Worm (Caenorhabditis elegans) whole organism, young adult: ENCODE measurements around the gene F07F6.1.

ENCODE experiments used
- B0336.3 ChIP-seq: fragments of 200-800 bp; sonication (Bioruptor generic); IDR thresholded peaks from 2 replicates; pipeline ENCODE4 v1.3.6; 2022; ENCODE audit warnings: missing genetic modification characterization, missing compliant biosample characterization
- C06A6.2 ChIP-seq: fragments of 200-800 bp; sonication (Bioruptor generic); conservative IDR thresholded peaks from 2 replicates; pipeline ENCODE4 v1.3.6; 2022; ENCODE audit warnings: missing genetic modification characterization, missing compliant biosample characterization
- D2030.7 ChIP-seq: fragments of 200-800 bp; sonication (Bioruptor generic); IDR thresholded peaks from 2 replicates; pipeline ENCODE4 v1.3.6; 2022; ENCODE audit warnings: missing genetic modification reagents, missing genetic modification characterization, missing compliant biosample characterization
- F22D6.2 ChIP-seq: sonication (generic microtip); optimal IDR thresholded peaks from 2 replicates; lab custom pipeline; 2016; ENCODE audit warnings: mild to moderate bottlenecking, missing genetic modification characterization, missing compliant biosample characterization
- F49E8.2 ChIP-seq: sonication (generic microtip); optimal IDR thresholded peaks from 3 replicates; lab custom pipeline; 2017; ENCODE audit warnings: missing genetic modification characterization, mild to moderate bottlenecking, missing compliant biosample characterization, antibody characterized with exemption, moderate library complexity; ENCODE audit not compliant: insufficient read depth
- F57A8.1 ChIP-seq: fragments of 200-800 bp; sonication (Bioruptor generic); optimal IDR thresholded peaks from 2 replicates; lab custom pipeline; 2018; ENCODE audit warnings: mild to moderate bottlenecking, missing genetic modification characterization, moderate library complexity, missing compliant biosample characterization
- T07F8.4 ChIP-seq: sonication (generic microtip); optimal IDR thresholded peaks from 2 replicates; lab custom pipeline; 2016; ENCODE audit warnings: mild to moderate bottlenecking, missing genetic modification characterization, moderate library complexity, missing compliant biosample characterization
- Y56A3A.18 ChIP-seq: fragments of 200-800 bp; sonication (Bioruptor generic); IDR thresholded peaks from 2 replicates; pipeline ENCODE4 v1.3.6; 2022; ENCODE audit warnings: missing genetic modification reagents, missing genetic modification characterization, missing compliant biosample characterization
- Y67H2A.10 ChIP-seq: fragments of 200-800 bp; sonication (Bioruptor generic); conservative IDR thresholded peaks from 2 replicates; pipeline ENCODE4 v1.3.6; 2022; ENCODE audit warnings: missing genetic modification reagents, missing genetic modification characterization, missing compliant biosample characterization
- Y79H2A.3 ChIP-seq: fragments of 200-800 bp; sonication (Bioruptor generic); conservative IDR thresholded peaks from 2 replicates; pipeline ENCODE4 v1.3.6; 2022; ENCODE audit warnings: missing genetic modification reagents, missing genetic modification characterization, missing compliant biosample characterization
- akir-1 ChIP-seq: fragments of 200-800 bp; sonication (Bioruptor generic); optimal IDR thresholded peaks from 2 replicates; lab custom pipeline; 2018; ENCODE audit warnings: mild to moderate bottlenecking, missing genetic modification characterization, moderate library complexity, missing compliant biosample characterization
- athp-1 ChIP-seq: sonication (generic microtip); optimal IDR thresholded peaks from 2 replicates; lab custom pipeline; 2017; ENCODE audit warnings: mild to moderate bottlenecking, missing genetic modification characterization, missing compliant biosample characterization
- ceh-100 ChIP-seq: fragments of 200-800 bp; sonication (Bioruptor generic); IDR thresholded peaks from 2 replicates; pipeline ENCODE4 v1.3.6; 2022; ENCODE audit warnings: missing genetic modification reagents, missing genetic modification characterization, missing compliant biosample characterization
- ceh-27 ChIP-seq: fragments of 200-800 bp; sonication (Bioruptor generic); optimal IDR thresholded peaks from 2 replicates; lab custom pipeline; 2018; ENCODE audit warnings: mild to moderate bottlenecking, missing genetic modification characterization, moderate library complexity, missing compliant biosample characterization
- ceh-58 ChIP-seq: fragments of 200-800 bp; sonication (Bioruptor generic); IDR thresholded peaks from 2 replicates; pipeline ENCODE4 v1.3.6; 2022; ENCODE audit warnings: missing genetic modification characterization, missing compliant biosample characterization
- dox-1 ChIP-seq: fragments of 200-800 bp; sonication (Bioruptor generic); IDR thresholded peaks from 2 replicates; pipeline ENCODE4 v1.3.6; 2022; ENCODE audit warnings: missing genetic modification reagents, missing genetic modification characterization, missing compliant biosample characterization
- efl-1 ChIP-seq: fragments of 150-350 bp; optimal IDR thresholded peaks from 2 replicates; lab custom pipeline; 2014; ENCODE audit warnings: missing biosample characterization, missing genetic modification reagents, missing genetic modification characterization
- ekl-4 ChIP-seq: fragments of 200-800 bp; sonication (Bioruptor generic); IDR thresholded peaks from 2 replicates; pipeline ENCODE4 v1.3.6; 2022; ENCODE audit warnings: missing genetic modification reagents, missing genetic modification characterization, missing compliant biosample characterization
- hsf-1 ChIP-seq: fragments of 200-800 bp; sonication (Bioruptor generic); IDR thresholded peaks from 2 replicates; pipeline ENCODE4 v1.3.6; 2022; ENCODE audit warnings: missing genetic modification reagents, missing genetic modification characterization, missing compliant biosample characterization
- let-607 ChIP-seq, 2 experiments: fragments of 200-800 bp in 1 of 2; sonication (Bioruptor generic) in 1 of 2; sonication (generic microtip) in 1 of 2; optimal IDR thresholded peaks; 2 replicates each; lab custom pipeline; 2016 to 2018; ENCODE audit warnings: mild to moderate bottlenecking in 2 of 2, missing compliant biosample characterization in 2 of 2, missing genetic modification characterization in 2 of 2, moderate library complexity in 2 of 2, missing genotype in 1 of 2
- lin-54 ChIP-seq: fragments of 200-800 bp; sonication (Bioruptor generic); optimal IDR thresholded peaks from 2 replicates; lab custom pipeline; 2018; ENCODE audit warnings: mild to moderate bottlenecking, missing genetic modification characterization, missing compliant biosample characterization
- lir-1 ChIP-seq: fragments of 200-800 bp; sonication (Bioruptor generic); conservative IDR thresholded peaks from 2 replicates; pipeline ENCODE4 v1.3.6; 2022; ENCODE audit warnings: missing genetic modification reagents, missing genetic modification characterization, missing compliant biosample characterization
- madf-3 ChIP-seq: fragments of 200-800 bp; sonication (Bioruptor generic); IDR thresholded peaks from 2 replicates; pipeline ENCODE4 v1.3.6; 2022; ENCODE audit warnings: missing genetic modification reagents, missing genetic modification characterization, missing compliant biosample characterization
- mcd-1 ChIP-seq: fragments of 200-800 bp; sonication (Bioruptor generic); IDR thresholded peaks from 2 replicates; pipeline ENCODE4 v1.3.6; 2022; ENCODE audit warnings: missing genetic modification reagents, missing genetic modification characterization, missing compliant biosample characterization
- mel-28 ChIP-seq: sonication (generic microtip); optimal IDR thresholded peaks from 2 replicates; lab custom pipeline; 2016; ENCODE audit warnings: borderline replicate concordance, mild to moderate bottlenecking, missing genetic modification characterization, missing compliant biosample characterization
- nfyb-1 ChIP-seq: fragments of 200-800 bp; sonication (Bioruptor generic); IDR thresholded peaks from 2 replicates; pipeline ENCODE4 v1.3.6; 2022; ENCODE audit warnings: missing genetic modification reagents, missing genetic modification characterization, missing compliant biosample characterization
- nhr-179 ChIP-seq: sonication (generic microtip); optimal IDR thresholded peaks from 2 replicates; lab custom pipeline; 2016; ENCODE audit warnings: mild to moderate bottlenecking, missing genetic modification characterization, missing compliant biosample characterization
- nhr-27 ChIP-seq: fragments of 200-800 bp; sonication (Bioruptor generic); optimal IDR thresholded peaks from 2 replicates; lab custom pipeline; 2018; ENCODE audit warnings: mild to moderate bottlenecking, missing genetic modification characterization, moderate library complexity, missing compliant biosample characterization
- pbrm-1 ChIP-seq: fragments of 200-800 bp; sonication (Bioruptor generic); IDR thresholded peaks from 2 replicates; pipeline ENCODE4 v1.3.6; 2022; ENCODE audit warnings: missing genetic modification reagents, missing genetic modification characterization, missing compliant biosample characterization
- pha-4 ChIP-seq: fragments of 150-350 bp; sonication (generic microtip); optimal IDR thresholded peaks from 2 replicates; lab custom pipeline; 2014; ENCODE audit warnings: missing biosample characterization, missing genetic modification reagents, missing genetic modification characterization
- rcor-1 ChIP-seq: fragments of 200-800 bp; sonication (Bioruptor generic); IDR thresholded peaks from 2 replicates; pipeline ENCODE4 v1.3.6; 2022; ENCODE audit warnings: missing genetic modification reagents, missing genetic modification characterization, missing compliant biosample characterization
- snpc-1.3 ChIP-seq: sonication (generic microtip); optimal IDR thresholded peaks from 2 replicates; lab custom pipeline; 2017; ENCODE audit warnings: missing genetic modification characterization, mild to moderate bottlenecking, missing compliant biosample characterization, antibody characterized with exemption, moderate library complexity, missing genotype, missing genetic modification reagents; ENCODE audit not compliant: insufficient read depth
- tlf-1 ChIP-seq: fragments of 200-800 bp; sonication (Bioruptor generic); optimal IDR thresholded peaks from 2 replicates; lab custom pipeline; 2018; ENCODE audit warnings: mild to moderate bottlenecking, missing genetic modification characterization, missing compliant biosample characterization
- zfh-2 ChIP-seq: fragments of 200-800 bp; sonication (Bioruptor generic); conservative IDR thresholded peaks from 2 replicates; pipeline ENCODE4 v1.3.6; 2022; ENCODE audit warnings: missing genetic modification reagents, missing genetic modification characterization, missing compliant biosample characterization
- ztf-18 ChIP-seq: sonication (generic microtip); optimal IDR thresholded peaks from 2 replicates; lab custom pipeline; 2016; ENCODE audit warnings: missing genotype, mild to moderate bottlenecking, missing genetic modification characterization, missing compliant biosample characterization
- ztf-25 ChIP-seq: fragments of 200-800 bp; sonication (Bioruptor generic); IDR thresholded peaks from 2 replicates; pipeline ENCODE4 v1.3.6; 2022; ENCODE audit warnings: missing genetic modification reagents, missing genetic modification characterization, missing compliant biosample characterization
- ztf-3 ChIP-seq: fragments of 200-800 bp; sonication (Bioruptor generic); optimal IDR thresholded peaks from 2 replicates; lab custom pipeline; 2018; ENCODE audit warnings: mild to moderate bottlenecking, missing genetic modification characterization, missing compliant biosample characterization

F07F6.1 gene

ce11 chrII:5389831-5390323 lies 47.8 kb upstream of the F07F6.1 start, which contains the start of gene ndx-6 (continued):
- peak; percentile 38 for TF ChIP-seq athp-1
- TF ChIP-seq ztf-18 (tag; lab: Kevin White, UChicago): peak; percentile 95
- peak; percentile 75; the same call in 1 of the 2 replicates for TF ChIP-seq madf-3 (GFP tag; lab: Robert Waterston, UW)
- peak; percentile 28 for TF ChIP-seq tlf-1
- peak in 1 of 2 experiments; percentile 52 for TF ChIP-seq let-607 (tag; optimal IDR thresholded peaks at IDR 0.05; lab: Kevin White, UChicago)
- TF ChIP-seq mel-28 (tag; lab: Kevin White, UChicago): no peak
- TF ChIP-seq B0336.3 (GFP tag; lab: Robert Waterston, UW): 0 out of 2 replicates have a peak, but pooled peaks have one; percentile 55
- no peak for TF ChIP-seq nhr-179 (tag; lab: Kevin White, UChicago)
- 0 out of 2 replicates have a peak, but pooled peaks have one; percentile 17 for TF ChIP-seq D2030.7 (GFP tag; lab: Robert Waterston, UW)
- no peak for TF ChIP-seq nhr-27 (tag; lab: Kevin White, UChicago)
- TF ChIP-seq lir-1 (GFP tag; lab: Robert Waterston, UW): no peak
- peak; percentile 77; the same call in 1 of the 2 replicates for TF ChIP-seq nfyb-1 (GFP tag; lab: Robert Waterston, UW)
- TF ChIP-seq hsf-1: peak; percentile 53; the same call in 1 of the 2 replicates
- TF ChIP-seq mcd-1: peak; percentile 79
- TF ChIP-seq efl-1: peak; percentile 85
- peak; percentile 50 for TF ChIP-seq pha-4 (tag; lab: Kevin White, UChicago)
- no peak for TF ChIP-seq Y67H2A.10 (GFP tag; lab: Robert Waterston, UW)
- TF ChIP-seq F49E8.2 (tag; lab: Kevin White, UChicago): peak; percentile 30
- TF ChIP-seq F57A8.1 (GFP tag; lab: Kevin White, UChicago): peak; percentile 14
- TF ChIP-seq pbrm-1 (GFP tag; lab: Robert Waterston, UW): peak; percentile 52; the same call in 1 of the 2 replicates
- TF ChIP-seq C06A6.2 (GFP tag; lab: Robert Waterston, UW): 0 out of 2 replicates have a peak, but pooled peaks have one; percentile 54
- TF ChIP-seq ekl-4: 0 out of 2 replicates have a peak, but pooled peaks have one; percentile 64
- TF ChIP-seq dox-1: peak; percentile 67
- peak; percentile 60; the same call in 1 of the 2 replicates for TF ChIP-seq ceh-100 (GFP tag; lab: Robert Waterston, UW)
- peak; percentile 5 for TF ChIP-seq snpc-1.3 (tag; lab: Kevin White, UChicago)
- TF ChIP-seq, all 124 proteins: peak for 47

- TF ChIP-seq akir-1 (no peak), ceh-27 (GFP tag; lab: Kevin White, UChicago) (no peak), ztf-25 (GFP tag; lab: Robert Waterston, UW) (no peak), ztf-3 (GFP tag; lab: Kevin White, UChicago) (no peak), Y56A3A.18 (GFP tag; lab: Robert Waterston, UW) (no peak), zfh-2 (GFP tag; lab: Robert Waterston, UW) (no peak), lin-54 (GFP tag; lab: Kevin White, UChicago) (peak; percentile 25), F22D6.2 (tag; lab: Kevin White, UChicago) (no peak)
Observed at ce11 chrII:5391447-5391846, 46.2 kb upstream of the F07F6.1 start.

- TF ChIP-seq Y79H2A.3 (GFP tag; lab: Robert Waterston, UW) (no peak), dox-1 (no peak), T07F8.4 (tag; lab: Kevin White, UChicago) (no peak), rcor-1 (GFP tag; lab: Robert Waterston, UW) (no peak), ceh-58 (GFP tag; lab: Robert Waterston, UW) (no peak), Y56A3A.18 (GFP tag; lab: Robert Waterston, UW) (no peak)
Observed at ce11 chrII:5393090-5393489, 44.6 kb upstream of the F07F6.1 start, which contains the start of gene brap-2. Gene brap-2, minus strand, starts transcription at chrII:5393190.
